Worm (Caenorhabditis elegans) whole organism, midembryonic: ENCODE results near the gene mrpl-42.

Experiments used
- T22C8.4 ChIP-seq: fragments of 200-800 bp; sonication (Bioruptor generic); IDR thresholded peaks from 2 replicates; pipeline ENCODE4 v1.3.6; 2022; ENCODE audit warnings: missing genetic modification characterization, missing compliant biosample characterization
- cog-1 ChIP-seq: sonication (generic microtip); optimal IDR thresholded peaks from 2 replicates; lab custom pipeline; 2016; ENCODE audit warnings: missing genetic modification characterization, missing compliant biosample characterization
- flt-1 ChIP-seq: fragments of 200-800 bp; sonication (Bioruptor generic); IDR thresholded peaks from 2 replicates; pipeline ENCODE4 v1.3.6; 2022; ENCODE audit warnings: missing genetic modification characterization, missing compliant biosample characterization
- klf-2 ChIP-seq: fragments of 200-800 bp; sonication (Bioruptor generic); conservative IDR thresholded peaks from 2 replicates; pipeline ENCODE4 v1.3.6; 2022; ENCODE audit warnings: missing genetic modification reagents, missing genetic modification characterization, missing compliant biosample characterization
- med-1 ChIP-seq: sonication (generic microtip); optimal IDR thresholded peaks from 2 replicates; lab custom pipeline; 2017; ENCODE audit warnings: missing genetic modification characterization, mild to moderate bottlenecking, missing compliant biosample characterization, antibody characterized with exemption, missing genetic modification reagents; ENCODE audit not compliant: insufficient read depth
- ref-1 ChIP-seq: fragments of 200-800 bp; sonication (Bioruptor generic); conservative IDR thresholded peaks from 2 replicates; pipeline ENCODE4 v1.3.6; 2022; ENCODE audit warnings: missing genetic modification reagents, missing genetic modification characterization, missing compliant biosample characterization
- tab-1 ChIP-seq: fragments of 200-800 bp; sonication (Bioruptor generic); IDR thresholded peaks from 2 replicates; pipeline ENCODE4 v1.3.6; 2022; ENCODE audit warnings: missing genetic modification characterization, missing compliant biosample characterization
- ztf-23 ChIP-seq: fragments of 200-800 bp; sonication (Bioruptor generic); IDR thresholded peaks from 2 replicates; pipeline ENCODE4 v1.3.6; 2022; ENCODE audit warnings: missing genetic modification reagents, missing genetic modification characterization, missing compliant biosample characterization
- ztf-29 ChIP-seq: fragments of 200-800 bp; sonication (Bioruptor generic); IDR thresholded peaks from 2 replicates; pipeline ENCODE4 v1.3.6; 2022; ENCODE audit warnings: missing genetic modification reagents, missing genetic modification characterization, missing compliant biosample characterization

Gene mrpl-42

ce11 chrIV:9116452-9116851 lies 22.2 kb upstream of the mrpl-42 start:
- no peak for TF ChIP-seq klf-2 (GFP tag; lab: Robert Waterston, UW)
- TF ChIP-seq ztf-23 (GFP tag; lab: Robert Waterston, UW): no peak
- no peak for TF ChIP-seq ztf-29 (GFP tag; lab: Robert Waterston, UW)
- no peak for TF ChIP-seq med-1 (GFP tag; lab: Kevin White, UChicago)
- no peak for TF ChIP-seq ref-1 (GFP tag; lab: Robert Waterston, UW)
- no peak for TF ChIP-seq flt-1 (GFP tag; lab: Robert Waterston, UW)
- TF ChIP-seq tab-1: no peak
- TF ChIP-seq cog-1 (tag; lab: Kevin White, UChicago): no peak
- no peak for TF ChIP-seq T22C8.4 (GFP tag; lab: Robert Waterston, UW)

- TF ChIP-seq cog-1 (tag; lab: Kevin White, UChicago): no peak
- no peak for TF ChIP-seq tab-1
- no peak for TF ChIP-seq klf-2 (GFP tag; lab: Robert Waterston, UW)
- no peak for TF ChIP-seq flt-1 (GFP tag; lab: Robert Waterston, UW)
- no peak for TF ChIP-seq ztf-29 (GFP tag; lab: Robert Waterston, UW)
- TF ChIP-seq ztf-23 (GFP tag; lab: Robert Waterston, UW): no peak
- TF ChIP-seq ref-1 (GFP tag; lab: Robert Waterston, UW): no peak
- TF ChIP-seq T22C8.4 (GFP tag; lab: Robert Waterston, UW): no peak
- no peak for TF ChIP-seq med-1 (GFP tag; lab: Kevin White, UChicago)
These were observed 19.8 kb upstream of the mrpl-42 start for ce11 chrIV:9114078-9114477.

ce11 chrIV:9112019-9112418 lies 17.8 kb upstream of the mrpl-42 start:
- TF ChIP-seq med-1 (GFP tag; lab: Kevin White, UChicago) (no peak), ztf-29 (GFP tag; lab: Robert Waterston, UW) (no peak), ref-1 (GFP tag; lab: Robert Waterston, UW) (no peak), cog-1 (tag; lab: Kevin White, UChicago) (no peak), ztf-23 (GFP tag; lab: Robert Waterston, UW) (no peak), T22C8.4 (GFP tag; lab: Robert Waterston, UW) (no peak)

DNA sequence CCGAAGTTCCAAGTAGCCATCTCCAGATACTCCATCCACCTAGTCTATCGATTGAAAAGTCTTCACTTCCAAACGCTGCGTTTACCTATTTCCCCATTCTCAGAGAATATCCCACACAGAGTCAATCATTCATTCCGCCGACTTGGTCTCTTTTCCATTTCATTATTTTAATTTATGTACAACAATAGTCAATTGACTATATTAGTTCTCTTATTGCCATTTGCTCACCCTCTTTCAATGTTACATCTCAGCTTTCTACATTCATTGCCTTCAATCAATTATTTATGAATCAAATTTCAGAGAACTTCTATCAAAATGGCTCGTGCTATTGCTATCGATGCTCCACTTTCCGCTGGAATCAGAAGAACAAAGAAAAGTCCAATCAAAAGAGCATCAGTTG lies 14.4 kb upstream of the mrpl-42 start, which contains the start of gene aly-1:
Gene aly-1, plus strand, starts transcription at position 301 of the 400 bp plus-strand sequence.
- no peak for TF ChIP-seq T22C8.4 (GFP tag; lab: Robert Waterston, UW)
- no peak for TF ChIP-seq klf-2 (GFP tag; lab: Robert Waterston, UW)
- no peak for TF ChIP-seq ztf-29 (GFP tag; lab: Robert Waterston, UW)
- TF ChIP-seq ztf-23 (GFP tag; lab: Robert Waterston, UW): no peak
- TF ChIP-seq med-1 (GFP tag; lab: Kevin White, UChicago): no peak
- TF ChIP-seq ref-1 (GFP tag; lab: Robert Waterston, UW): no peak
- no peak for TF ChIP-seq flt-1 (GFP tag; lab: Robert Waterston, UW)

- no peak for TF ChIP-seq tab-1
- TF ChIP-seq ztf-23 (GFP tag; lab: Robert Waterston, UW): 0 out of 2 replicates have a peak, but pooled peaks have one; percentile 45
- 0 out of 2 replicates have a peak, but pooled peaks have one; percentile 18 for TF ChIP-seq flt-1 (GFP tag; lab: Robert Waterston, UW)
- peak; percentile 44; the same call in 1 of the 2 replicates for TF ChIP-seq T22C8.4 (GFP tag; lab: Robert Waterston, UW)
- peak; percentile 58 for TF ChIP-seq cog-1 (tag; lab: Kevin White, UChicago)
- no peak for TF ChIP-seq med-1 (GFP tag; lab: Kevin White, UChicago)
These were observed 13.2 kb upstream of the mrpl-42 start for ce11 chrIV:9107464-9107863.

ce11 chrIV:9104071-9105016 lies 10.1 kb upstream of the mrpl-42 start, which contains the start of the genes C01F6.14 and fem-3:
TSS of gene C01F6.14 (minus strand) at chrIV:9104121.
TSS of gene fem-3 (plus strand) at chrIV:9104966.
- TF ChIP-seq flt-1 (GFP tag; lab: Robert Waterston, UW): no peak

DNA sequence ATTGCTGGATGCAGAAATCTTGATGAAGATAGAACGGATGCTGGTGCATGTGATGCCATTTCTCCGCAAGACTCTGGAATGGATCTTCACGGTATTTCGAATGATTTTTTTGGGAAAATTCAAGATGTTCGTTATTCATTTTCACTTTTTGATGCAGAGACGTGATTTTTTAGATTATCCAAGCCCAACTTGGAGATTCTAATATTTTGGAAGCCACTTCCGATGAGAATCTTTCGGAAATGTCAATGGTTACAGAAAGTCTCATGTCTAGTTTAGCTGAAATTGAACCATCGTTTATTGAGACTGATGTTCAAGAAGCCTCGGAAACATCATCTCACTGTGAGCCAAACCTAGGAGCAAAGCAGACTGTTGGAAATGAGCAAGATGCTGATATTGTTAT lies 6.6 kb upstream of the mrpl-42 start:
- TF ChIP-seq T22C8.4 (GFP tag; lab: Robert Waterston, UW) (no peak), ztf-29 (GFP tag; lab: Robert Waterston, UW) (no peak), ref-1 (GFP tag; lab: Robert Waterston, UW) (no peak), ztf-23 (GFP tag; lab: Robert Waterston, UW) (no peak), cog-1 (tag; lab: Kevin White, UChicago) (no peak), klf-2 (GFP tag; lab: Robert Waterston, UW) (no peak), flt-1 (GFP tag; lab: Robert Waterston, UW) (no peak), tab-1 (no peak), med-1 (GFP tag; lab: Kevin White, UChicago) (no peak)

ce11 chrIV:9098942-9099341 lies 4.7 kb upstream of the mrpl-42 start, which contains the start of gene gldi-10:
TSS of gene gldi-10 (plus strand) at chrIV:9099242.
- TF ChIP-seq klf-2 (GFP tag; lab: Robert Waterston, UW) (no peak), ztf-23 (GFP tag; lab: Robert Waterston, UW) (no peak), cog-1 (tag; lab: Kevin White, UChicago) (no peak), ztf-29 (GFP tag; lab: Robert Waterston, UW) (no peak), T22C8.4 (GFP tag; lab: Robert Waterston, UW) (no peak), tab-1 (no peak), flt-1 (GFP tag; lab: Robert Waterston, UW) (no peak), med-1 (GFP tag; lab: Kevin White, UChicago) (no peak), ref-1 (GFP tag; lab: Robert Waterston, UW) (no peak)
